Worm (Caenorhabditis elegans): Measurements from ENCODE around the gene ceh-86.

DNA sequence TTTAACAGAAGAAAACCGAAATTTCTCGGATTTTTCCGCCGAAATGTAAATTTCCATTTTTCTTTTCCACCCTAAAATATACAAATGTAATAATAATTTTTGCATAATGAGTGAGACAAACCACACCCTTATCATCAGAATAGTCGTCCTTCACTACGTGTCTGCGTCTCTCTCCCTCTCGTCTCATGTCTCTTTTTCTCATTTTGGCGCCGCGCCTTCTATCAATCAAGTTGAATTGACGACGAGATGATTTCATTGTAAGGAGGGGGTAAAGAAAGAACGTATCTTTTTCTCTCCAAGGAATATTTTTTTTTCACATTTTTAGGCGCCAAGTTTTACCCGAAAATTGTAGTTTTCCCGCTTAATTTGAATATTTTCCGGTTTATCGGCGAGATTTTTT lies 10.4 kb upstream of the ceh-86 start:
- no peak for TF ChIP-seq him-1 (tag; optimal IDR thresholded peaks at IDR 0.05)
- no peak for TF ChIP-seq dao-5 (tag; optimal IDR thresholded peaks at IDR 0.05)
